Worm (Caenorhabditis elegans) whole organism, L4/young adult: ENCODE measurements around the gene mls-2.

Source experiments
- W03F9.2 ChIP-seq: fragments of 150-350 bp; optimal IDR thresholded peaks from 2 replicates; lab custom pipeline; 2014; ENCODE audit warnings: missing biosample characterization, missing genetic modification characterization
- dao-5 ChIP-seq: sonication (generic microtip); optimal IDR thresholded peaks from 2 replicates; lab custom pipeline; 2016; ENCODE audit warnings: missing genotype, missing genetic modification characterization, moderate library complexity, missing compliant biosample characterization
- him-1 ChIP-seq: sonication (generic microtip); optimal IDR thresholded peaks from 2 replicates; lab custom pipeline; 2016; ENCODE audit warnings: missing genotype, missing genetic modification reagents, missing genetic modification characterization, missing compliant biosample characterization

mls-2 gene

ce11 chrX:4783117-4783775 lies 21.8 kb upstream of the mls-2 start, which contains the start of gene F43C9.2:
Gene F43C9.2 (plus strand): TSS chrX:4783613.
- TF ChIP-seq W03F9.2 (tag; lab: Kevin White, UChicago), result no peak
- TF ChIP-seq dao-5, result no peak
- no peak for TF ChIP-seq him-1

DNA sequence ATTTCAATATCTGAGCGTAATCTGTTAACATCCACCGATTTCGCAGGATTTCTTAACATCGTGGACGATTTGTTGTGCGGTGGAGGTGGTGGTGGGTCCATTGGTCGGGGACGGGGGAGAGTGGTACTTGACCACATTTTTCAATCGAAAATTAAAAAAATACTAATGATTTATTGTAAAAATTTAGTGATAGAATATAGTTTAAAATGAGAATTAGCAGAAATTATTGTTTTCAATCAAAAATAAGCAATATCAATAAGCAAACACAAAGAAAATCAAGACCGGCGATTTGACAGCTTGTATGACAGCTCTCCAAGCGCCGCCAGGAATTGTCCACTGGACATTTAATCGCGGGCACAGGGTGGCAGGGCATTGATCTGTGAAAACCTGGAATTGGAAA lies 20.8 kb upstream of the mls-2 start, which contains the start of gene hum-10:
TSS of gene hum-10 (minus strand) at position 101 of the 400 bp plus-strand sequence.
- TF ChIP-seq dao-5 (no peak), W03F9.2 (tag; lab: Kevin White, UChicago) (no peak), him-1 (no peak)

DNA sequence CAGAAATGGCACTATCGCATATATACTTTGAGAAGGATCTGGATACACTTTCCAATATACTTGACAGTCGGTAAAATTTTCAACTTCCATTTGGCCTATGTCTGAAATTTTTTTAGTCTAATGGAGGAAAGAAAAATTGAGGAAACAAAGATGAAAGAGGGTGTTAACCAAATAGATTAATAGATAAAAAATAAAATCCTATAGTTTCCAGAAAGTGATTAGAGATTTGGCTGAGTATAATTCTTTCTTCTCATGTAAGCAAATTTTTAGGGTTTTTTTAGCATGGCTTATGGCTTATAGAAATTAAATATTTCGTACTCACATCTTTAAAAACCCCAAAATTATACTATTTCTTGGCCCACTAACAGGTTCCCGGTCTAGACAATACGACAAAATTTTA lies 8.4 kb upstream of the mls-2 start, which contains the start of gene npr-1:
TSS of gene npr-1 (minus strand) at position 101 of the 400 bp plus-strand sequence.
- TF ChIP-seq dao-5 (no peak), W03F9.2 (tag; lab: Kevin White, UChicago) (no peak), him-1 (no peak)

- no peak for TF ChIP-seq him-1
Measured at ce11 chrX:4759718-4760117, 1.7 kb downstream of the mls-2 start.

ce11 chrX:4754725-4755124 lies 6.7 kb downstream of the mls-2 start, which contains the start of gene C39E6.2:
Gene C39E6.2 (minus strand): TSS chrX:4755118.
- no peak for TF ChIP-seq dao-5
- no peak for TF ChIP-seq him-1
- no peak for TF ChIP-seq W03F9.2 (tag; lab: Kevin White, UChicago)

DNA sequence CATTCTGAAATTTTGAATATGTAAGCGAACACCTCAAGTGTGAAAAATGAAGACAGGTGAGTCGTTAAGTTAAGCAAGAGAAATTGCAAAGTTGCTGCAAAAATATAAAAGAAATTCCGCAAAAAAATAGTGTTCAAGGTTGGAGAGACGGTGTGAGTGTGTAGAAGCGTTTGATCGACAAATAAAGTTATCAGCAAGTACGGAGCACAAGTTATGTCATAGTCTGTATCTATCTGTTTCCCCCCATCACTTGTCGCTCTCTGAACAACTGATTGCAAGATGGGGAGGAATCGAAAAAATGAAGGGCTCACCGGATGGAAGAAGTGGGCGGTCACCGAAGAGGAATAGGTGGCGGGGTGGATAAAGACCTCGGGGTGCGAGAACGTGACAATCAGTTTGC lies 12.4 kb downstream of the mls-2 start, which contains the start of gene lon-2:
TSS of gene lon-2 (minus strand) at position 4 of the 400 bp plus-strand sequence.
- TF ChIP-seq dao-5 (no peak), him-1 (no peak), W03F9.2 (tag; lab: Kevin White, UChicago) (no peak)

ce11 chrX:4744037-4744436 lies 17.4 kb downstream of the mls-2 start:
- TF ChIP-seq dao-5 (no peak), him-1 (no peak), W03F9.2 (tag; lab: Kevin White, UChicago) (no peak)

ce11 chrX:4742285-4742684 lies 19.2 kb downstream of the mls-2 start:
- TF ChIP-seq W03F9.2 (tag; lab: Kevin White, UChicago), result no peak
- no peak for TF ChIP-seq him-1
- TF ChIP-seq dao-5, result no peak

DNA sequence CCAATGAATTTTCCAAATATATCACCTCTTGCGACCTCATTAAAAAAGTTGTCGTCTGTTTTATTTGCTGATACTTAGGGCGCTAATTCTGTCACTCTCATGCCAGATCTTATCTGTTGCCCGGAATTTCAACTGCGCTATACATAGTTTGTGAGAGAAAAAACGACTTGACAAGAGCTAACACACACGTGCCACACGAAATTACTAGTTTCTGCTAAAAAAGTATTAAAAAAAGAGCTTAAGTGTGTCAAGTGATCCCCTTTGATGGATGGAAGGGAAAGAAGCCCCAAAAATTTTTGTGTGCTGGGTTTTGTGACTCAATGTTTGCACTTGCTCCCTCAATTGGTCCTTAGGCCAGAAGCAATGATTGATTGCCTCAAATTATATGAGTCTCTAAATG lies 20.8 kb downstream of the mls-2 start:
- no peak for TF ChIP-seq dao-5
- TF ChIP-seq W03F9.2 (tag; lab: Kevin White, UChicago), result no peak
- TF ChIP-seq him-1, result no peak

DNA sequence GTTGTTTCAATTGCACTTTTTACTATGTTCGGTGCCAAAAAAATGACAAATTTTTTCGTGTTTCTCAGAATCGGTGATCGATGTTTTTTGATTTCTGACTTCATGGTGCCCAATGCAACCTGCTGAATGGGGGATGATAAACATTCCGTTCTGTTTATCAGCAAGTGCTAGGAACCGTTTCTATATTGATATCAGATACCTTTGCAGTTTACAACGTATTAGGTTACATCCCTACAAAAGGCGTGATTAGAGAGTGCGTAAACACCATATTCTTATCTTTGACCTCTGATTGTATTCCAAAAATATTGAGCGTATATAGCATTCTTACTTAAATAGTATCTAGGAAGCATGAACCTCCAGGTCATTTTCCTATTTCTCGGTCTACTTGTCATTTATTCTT lies 28.7 kb downstream of the mls-2 start, which contains the start of gene aman-1:
TSS of gene aman-1 (plus strand) at position 344 of the 400 bp plus-strand sequence.
- TF ChIP-seq him-1, result no peak
- TF ChIP-seq dao-5, result no peak
- TF ChIP-seq W03F9.2 (tag; lab: Kevin White, UChicago), result no peak

DNA sequence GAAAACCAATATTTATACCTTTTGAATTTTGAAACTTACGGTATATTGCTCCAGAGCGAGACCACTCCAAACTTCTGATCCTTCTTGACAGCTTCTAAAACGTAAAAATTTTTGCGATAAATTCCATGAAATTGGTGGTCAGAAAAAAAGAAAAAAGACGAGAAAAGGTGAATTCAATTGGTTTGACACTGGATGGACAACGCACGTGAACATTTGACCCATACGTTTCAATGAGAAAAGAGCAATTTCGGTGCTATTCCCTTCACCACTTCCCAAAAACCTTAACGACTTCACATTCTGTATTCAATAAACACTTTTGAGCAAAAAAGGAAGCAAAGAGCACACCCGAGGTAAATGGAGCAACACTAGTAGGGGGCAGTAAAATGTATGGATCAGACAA lies 34.1 kb downstream of the mls-2 start, which contains the start of gene acc-3:
TSS of gene acc-3 (minus strand) at position 101 of the 400 bp plus-strand sequence.
- TF ChIP-seq W03F9.2 (tag; lab: Kevin White, UChicago), result no peak

DNA sequence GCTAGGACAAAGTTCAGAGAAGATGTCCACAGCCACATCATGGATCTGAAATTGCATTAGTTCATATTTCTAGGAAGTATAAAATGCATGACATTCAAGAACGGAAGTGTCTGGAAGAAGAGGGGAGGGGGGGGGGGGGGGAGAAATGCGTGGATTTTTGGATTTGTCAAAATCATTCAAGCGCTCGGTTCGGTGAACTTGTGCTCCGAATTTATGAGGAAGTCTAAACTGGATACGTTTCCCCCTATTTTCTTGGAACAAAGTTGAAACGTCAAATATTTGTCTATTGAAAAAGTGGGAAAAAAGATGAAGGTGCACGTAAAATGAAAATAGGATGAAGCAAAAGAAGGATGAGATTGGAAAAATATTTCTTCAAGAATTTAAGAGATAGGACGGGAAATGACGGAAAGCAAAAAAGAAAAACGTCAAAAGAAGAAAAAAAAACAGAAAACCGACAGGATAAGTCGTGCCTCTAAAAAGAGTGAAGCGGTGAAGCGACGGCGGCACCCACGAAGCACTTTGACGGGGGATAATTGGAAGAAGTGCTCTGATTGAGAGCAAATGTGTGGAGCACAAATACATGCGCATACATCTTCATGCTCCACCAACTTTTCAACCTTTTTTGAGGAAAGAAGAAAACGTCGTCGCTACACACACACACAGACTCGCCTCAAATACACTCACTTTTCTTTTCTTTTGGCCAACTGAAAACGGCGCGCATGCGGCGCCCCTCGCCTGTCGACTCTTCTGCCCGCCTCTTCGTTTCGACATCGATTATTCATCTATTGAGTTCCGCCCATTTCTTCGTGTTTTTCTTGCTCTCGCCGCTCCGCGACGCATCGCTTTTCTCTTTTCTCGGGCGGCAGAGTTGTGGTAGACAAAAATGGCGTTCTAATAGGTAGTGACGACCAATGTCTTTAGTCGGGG lies 40.6 kb downstream of the mls-2 start, which contains the start of gene F55D10.4:
TSS of gene F55D10.4 (minus strand) at position 51 of the 927 bp plus-strand sequence.
- TF ChIP-seq W03F9.2 (tag; lab: Kevin White, UChicago) (no peak), dao-5 (no peak), him-1 (peak; percentile 49)

ce11 chrX:4718114-4718513 lies 43.3 kb downstream of the mls-2 start:
- TF ChIP-seq W03F9.2 (tag; lab: Kevin White, UChicago) (no peak), dao-5 (no peak), him-1 (no peak)

ce11 chrX:4715107-4715506 lies 46.3 kb downstream of the mls-2 start, which contains the start of gene rpl-25.1:
Gene rpl-25.1 (plus strand): TSS chrX:4715178.
- TF ChIP-seq W03F9.2 (tag; lab: Kevin White, UChicago) (no peak), dao-5 (no peak), him-1 (no peak)
